Fruit fly (Drosophila melanogaster): ENCODE data around the gene SdicA.

DNA sequence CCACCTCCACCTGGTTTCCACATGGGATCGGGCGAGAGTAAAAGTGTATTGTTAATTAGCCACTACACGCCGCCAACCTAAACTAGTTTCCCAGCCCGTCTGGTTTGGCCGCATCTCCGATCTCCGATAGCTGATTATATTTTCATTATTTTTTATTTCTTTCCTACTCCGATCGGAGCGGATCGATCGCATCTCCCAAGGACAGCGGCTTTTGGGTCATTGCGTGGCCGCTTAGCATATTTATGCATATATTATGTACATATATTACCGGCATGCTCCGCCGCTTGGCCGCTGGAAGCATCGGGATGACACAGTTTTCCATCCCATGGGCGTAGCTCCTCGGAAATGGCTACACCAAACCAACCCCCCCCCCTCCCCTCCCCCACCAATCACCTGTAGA is 36.2 kb upstream of the SdicA start:
- peak; percentile 50 for TF ChIP-seq EcR (GFP tag; optimal IDR thresholded peaks at IDR 0.05)
- no peak for TF ChIP-seq CG9948 (tag; optimal IDR thresholded peaks at IDR 0.05)
- TF ChIP-seq fd96Ca (GFP tag; IDR thresholded peaks at IDR 0.05) = no peak
- no peak for TF ChIP-seq CG8159 (tag; optimal IDR thresholded peaks at IDR 0.05)
- no peak for TF ChIP-seq Ets98B (GFP tag; IDR thresholded peaks at IDR 0.05)
- TF ChIP-seq gl (tag; optimal IDR thresholded peaks at IDR 0.05) = no peak
- TF ChIP-seq D1 (tag; optimal IDR thresholded peaks at IDR 0.05) = no peak
- TF ChIP-seq CG17806 (tag; optimal IDR thresholded peaks at IDR 0.05) = no peak

Data from whole organism, pupa.